Fruit fly (Drosophila melanogaster): Measurements from ENCODE around the gene santa-maria.

Gene santa-maria

DNA sequence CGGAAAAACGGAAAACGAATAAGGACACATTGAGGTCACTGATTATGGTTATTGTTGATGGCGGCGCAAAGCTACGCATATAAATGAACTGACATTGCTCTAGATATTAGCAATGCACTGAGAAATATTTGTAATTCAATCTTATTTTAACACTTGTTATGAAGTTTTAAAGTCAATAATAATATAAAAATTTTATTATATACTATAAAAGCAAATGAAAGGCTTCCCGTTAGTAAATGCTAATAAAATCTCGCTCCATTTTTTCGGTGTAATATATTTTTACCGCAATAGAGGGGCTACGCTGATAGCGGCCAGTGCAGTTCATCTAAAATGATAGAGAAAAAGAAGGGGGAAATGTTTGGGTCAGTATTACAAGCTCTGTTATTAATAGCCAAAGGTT, 40.9 kb upstream of the santa-maria start (continued):
- TF ChIP-seq Optix (GFP tag; IDR thresholded peaks at IDR 0.05) (no peak), CG17912 (GFP tag; optimal IDR thresholded peaks at IDR 0.05) (no peak), tup (GFP tag; optimal IDR thresholded peaks at IDR 0.05) (no peak), CG8478 (optimal IDR thresholded peaks at IDR 0.05) (no peak), seq (GFP tag; IDR thresholded peaks at IDR 0.05) (peak; percentile 68), Dek (tag; optimal IDR thresholded peaks at IDR 0.05) (peak; percentile 56), CG17802 (tag; optimal IDR thresholded peaks at IDR 0.05) (no peak), chn (GFP tag; optimal IDR thresholded peaks at IDR 0.05) (no peak), CG15073 (GFP tag; optimal IDR thresholded peaks at IDR 0.05) (no peak), exex (tag; optimal IDR thresholded peaks at IDR 0.05) (no peak), p53 (GFP tag; optimal IDR thresholded peaks at IDR 0.05) (no peak), CG3995 (GFP tag; optimal IDR thresholded peaks at IDR 0.05) (no peak), Trl (optimal IDR thresholded peaks at IDR 0.05) (no peak), Trl (GFP tag; optimal IDR thresholded peaks at IDR 0.05) (no peak), Gsc (GFP tag; IDR thresholded peaks at IDR 0.05) (no peak), zen2 (GFP tag; IDR thresholded peaks at IDR 0.05; ENCODE audit: partially characterized antibody) (no peak), schlank (tag; optimal IDR thresholded peaks at IDR 0.05) (no peak), bsh (GFP tag; optimal IDR thresholded peaks at IDR 0.05) (peak in 1 of 2 experiments; percentile 65), tin (GFP tag; optimal IDR thresholded peaks at IDR 0.05) (peak; percentile 14), wek (GFP tag; optimal IDR thresholded peaks at IDR 0.05) (no peak), Max (GFP tag; optimal IDR thresholded peaks at IDR 0.05) (peak; percentile 17), sqz (GFP tag; optimal IDR thresholded peaks at IDR 0.05) (peak; percentile 15), CG31441 (GFP tag; IDR thresholded peaks at IDR 0.05) (peak; percentile 58), CG10462 (GFP tag; optimal IDR thresholded peaks at IDR 0.05) (no peak), org-1 (GFP tag; optimal IDR thresholded peaks at IDR 0.05) (no peak), MTF-1 (GFP tag; optimal IDR thresholded peaks at IDR 0.05; ENCODE audit: borderline replicate concordance) (no peak), ato (GFP tag; IDR thresholded peaks at IDR 0.05; ENCODE audit: partially characterized antibody) (no peak), eyg (GFP tag; optimal IDR thresholded peaks at IDR 0.05) (no peak), psq (GFP tag; optimal IDR thresholded peaks at IDR 0.05) (no peak), CG9817 (tag; optimal IDR thresholded peaks at IDR 0.05) (no peak), Atf6 (GFP tag; IDR thresholded peaks at IDR 0.05) (peak; percentile 71), CG7271 (tag; optimal IDR thresholded peaks at IDR 0.05) (peak; percentile 14), CG16813 (GFP tag; IDR thresholded peaks at IDR 0.05; ENCODE audit: partially characterized antibody) (no peak), sim (GFP tag; IDR thresholded peaks at IDR 0.05) (no peak), vfl (GFP tag; optimal IDR thresholded peaks at IDR 0.05) (no peak), CG17186 (GFP tag; optimal IDR thresholded peaks at IDR 0.05) (no peak), CG11723 (GFP tag; optimal IDR thresholded peaks at IDR 0.05) (peak; percentile 14), bbx (GFP tag; IDR thresholded peaks at IDR 0.05; ENCODE audit: partially characterized antibody) (no peak), fd3F (GFP tag; optimal IDR thresholded peaks at IDR 0.05) (no peak), YL-1 (GFP tag; optimal IDR thresholded peaks at IDR 0.05) (no peak), ttk (GFP tag; IDR thresholded peaks at IDR 0.05) (no peak), nom (GFP tag; optimal IDR thresholded peaks at IDR 0.05) (no peak), ranshi (GFP tag; IDR thresholded peaks at IDR 0.05) (peak; percentile 49; the same call in 1 of the 2 replicates), dm (GFP tag; optimal IDR thresholded peaks at IDR 0.05) (no peak), Sox100B (GFP tag; optimal IDR thresholded peaks at IDR 0.05) (peak; percentile 41), Hr78 (GFP tag; optimal IDR thresholded peaks at IDR 0.05) (peak in 1 of 2 experiments; percentile 36), Rx (GFP tag; IDR thresholded peaks at IDR 0.05) (peak; percentile 40; the same call in 1 of the 2 replicates), CG7357 (GFP tag; IDR thresholded peaks at IDR 0.05) (0 out of 3 replicates have a peak, but pooled peaks have one; percentile 19), CG16863 (GFP tag; optimal IDR thresholded peaks at IDR 0.05) (no peak), Hmr (GFP tag; optimal IDR thresholded peaks at IDR 0.05) (peak; percentile 16), CG12219 (GFP tag; optimal IDR thresholded peaks at IDR 0.05) (peak; percentile 42)
